Worm (Caenorhabditis elegans): Measurements from ENCODE around the gene Y70C5A.4.

DNA sequence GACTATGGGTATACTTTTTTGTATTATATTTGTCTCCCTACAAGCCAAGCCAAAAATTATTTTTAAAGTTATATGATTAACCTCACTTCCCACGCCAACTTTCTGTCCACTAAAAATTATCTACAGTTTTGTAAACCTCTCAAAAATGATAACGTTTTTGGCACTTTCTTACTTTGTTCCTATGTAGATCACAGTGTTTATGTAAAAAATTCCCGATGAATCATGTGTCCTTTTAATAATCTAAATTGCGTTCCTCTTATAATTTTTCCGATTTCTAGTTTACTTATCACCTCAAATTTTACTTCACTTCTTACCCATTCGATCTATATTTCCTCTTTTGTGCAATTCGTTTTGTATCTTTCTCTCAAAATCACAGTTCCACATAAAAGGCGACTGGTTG, 13.3 kb upstream of the Y70C5A.4 start:
- TF ChIP-seq lir-1 (GFP tag; conservative IDR thresholded peaks at IDR 0.05) (no peak), ceh-27 (GFP tag; optimal IDR thresholded peaks at IDR 0.05) (no peak), nhr-80 (tag; optimal IDR thresholded peaks at IDR 0.05) (peak; percentile 23), pha-4 (tag; optimal IDR thresholded peaks at IDR 0.05) (no peak)
